Worm (Caenorhabditis elegans): ENCODE results near the gene Y71H2AM.6.

Y71H2AM.6 gene

ce11 chrIII:2760726-2761125, 20.1 kb upstream of the Y71H2AM.6 start, which contains the start of gene pho-9:
Gene pho-9, minus strand, starts transcription at chrIII:2760816.
- TF ChIP-seq jun-1 (tag; optimal IDR thresholded peaks at IDR 0.05), result peak; percentile 52
- peak in 1 of 2 experiments; percentile 31 for TF ChIP-seq lin-35 (GFP tag; optimal IDR thresholded peaks at IDR 0.05)
- TF ChIP-seq lin-15B (tag; optimal IDR thresholded peaks at IDR 0.05), result no peak
- TF ChIP-seq mdl-1 (tag; optimal IDR thresholded peaks at IDR 0.05), result peak in 1 of 2 experiments; percentile 7
- TF ChIP-seq elt-2 (tag; optimal IDR thresholded peaks at IDR 0.05), result peak; percentile 81
- no peak for TF ChIP-seq ceh-63 (GFP tag; optimal IDR thresholded peaks at IDR 0.05)

- TF ChIP-seq nhr-28 (tag; optimal IDR thresholded peaks at IDR 0.05) (no peak), aly-2 (tag; optimal IDR thresholded peaks at IDR 0.05) (peak; percentile 48), egl-13 (tag; optimal IDR thresholded peaks at IDR 0.05) (peak; percentile 70), dpl-1 (GFP tag; optimal IDR thresholded peaks at IDR 0.05) (peak; percentile 77 to 87 (median 84)), C34B4.2 (tag; optimal IDR thresholded peaks at IDR 0.05) (no peak), lin-39 (tag; optimal IDR thresholded peaks at IDR 0.05) (peak; percentile 90), ceh-8 (GFP tag; optimal IDR thresholded peaks at IDR 0.05) (peak; percentile 83), fkh-4 (tag; optimal IDR thresholded peaks at IDR 0.05; ENCODE audit: borderline replicate concordance) (peak; percentile 44), nhr-12 (tag; optimal IDR thresholded peaks at IDR 0.05) (no peak), fkh-8 (tag; optimal IDR thresholded peaks at IDR 0.05) (peak; percentile 80), unc-130 (tag; optimal IDR thresholded peaks at IDR 0.05) (peak; percentile 92), snpc-4 (tag; optimal IDR thresholded peaks at IDR 0.05) (peak; percentile 88), fkh-10 (GFP tag; optimal IDR thresholded peaks at IDR 0.05) (peak; percentile 56), unc-30 (tag; optimal IDR thresholded peaks at IDR 0.05) (no peak), ceh-63 (GFP tag; optimal IDR thresholded peaks at IDR 0.05) (no peak), ceh-88 (GFP tag; IDR thresholded peaks at IDR 0.05) (peak; percentile 59), blmp-1 (tag; optimal IDR thresholded peaks at IDR 0.05) (peak; percentile 77), ets-5 (GFP tag; IDR thresholded peaks at IDR 0.05) (no peak), aha-1 (tag; optimal IDR thresholded peaks at IDR 0.05) (no peak), egl-27 (tag; optimal IDR thresholded peaks at IDR 0.05) (peak in 1 of 2 experiments; percentile 34), Y116A8C.19 (tag; optimal IDR thresholded peaks at IDR 0.05; ENCODE audit: borderline replicate concordance) (no peak), pax-3 (tag; optimal IDR thresholded peaks at IDR 0.05) (peak; percentile 63), jun-1 (tag; optimal IDR thresholded peaks at IDR 0.05) (peak; percentile 78), zip-4 (GFP tag; optimal IDR thresholded peaks at IDR 0.05) (no peak), hlh-4 (tag; optimal IDR thresholded peaks at IDR 0.05) (no peak), sptf-1 (tag; optimal IDR thresholded peaks at IDR 0.05) (no peak), nhr-85 (tag) (peak; percentile 94), elt-3 (tag; optimal IDR thresholded peaks at IDR 0.05) (peak in 2 of 6 experiments; percentile 33 to 83), unc-86 (tag; optimal IDR thresholded peaks at IDR 0.05) (peak; percentile 87), lin-13 (GFP tag; optimal IDR thresholded peaks at IDR 0.05) (peak; percentile 88), skn-1 (tag; optimal IDR thresholded peaks at IDR 0.05) (peak; percentile 93), hlh-17 (GFP tag; optimal IDR thresholded peaks at IDR 0.05; ENCODE audit: borderline replicate concordance) (no peak), C04F5.9 (tag; optimal IDR thresholded peaks at IDR 0.05) (peak; percentile 68), lin-14 (GFP tag; optimal IDR thresholded peaks at IDR 0.05) (peak; percentile 86), ceh-82 (tag; optimal IDR thresholded peaks at IDR 0.05) (peak; percentile 56 to 88 (median 77)), ztf-11 (tag; optimal IDR thresholded peaks at IDR 0.05) (peak in 1 of 2 experiments; percentile 82), mep-1 (tag; optimal IDR thresholded peaks at IDR 0.05) (peak; percentile 92), nhr-11 (tag; optimal IDR thresholded peaks at IDR 0.05) (peak; percentile 69), nhr-47 (tag; optimal IDR thresholded peaks at IDR 0.05) (peak; percentile 92), mdl-1 (tag; optimal IDR thresholded peaks at IDR 0.05) (peak in 1 of 2 experiments; percentile 82), tlp-1 (tag; optimal IDR thresholded peaks at IDR 0.05) (no peak), pag-3 (tag; optimal IDR thresholded peaks at IDR 0.05; ENCODE audit: borderline replicate concordance, insufficient read depth) (no peak), tbx-2 (tag; optimal IDR thresholded peaks at IDR 0.05) (peak; percentile 89), zag-1 (tag; optimal IDR thresholded peaks at IDR 0.05) (peak; percentile 16), C16A3.4 (tag; optimal IDR thresholded peaks at IDR 0.05) (peak; percentile 86), sox-4 (tag; optimal IDR thresholded peaks at IDR 0.05) (peak; percentile 83), nhr-237 (tag; optimal IDR thresholded peaks at IDR 0.05) (peak; percentile 34)
Measured at ce11 chrIII:2768635-2769034, 12.2 kb upstream of the Y71H2AM.6 start, which contains the start of gene swsn-3. Gene swsn-3, minus strand, starts transcription at chrIII:2768679.

Measured in whole organism, L1 larva.